Fruit fly (Drosophila melanogaster) whole organism, embryonic: ENCODE measurements around the gene CG18258.

ENCODE experiments used
- Blimp-1 ChIP-seq: fragments of 200-800 bp; sonication (Bioruptor generic); optimal IDR thresholded peaks from 3 replicates; lab custom pipeline; 2018; ENCODE audit warnings: missing biosample characterization, missing genetic modification characterization, mild to moderate bottlenecking, moderate library complexity, missing genetic modification reagents
- BtbVII ChIP-seq: fragments of 200-800 bp; sonication (Bioruptor generic); optimal IDR thresholded peaks from 3 replicates; lab custom pipeline; 2017; ENCODE audit warnings: missing biosample characterization, mild to moderate bottlenecking, missing genetic modification characterization
- CG10462 ChIP-seq: fragments of 200-800 bp; sonication (Bioruptor generic); optimal IDR thresholded peaks from 2 replicates; lab custom pipeline; 2016; ENCODE audit warnings: missing biosample characterization, missing genetic modification characterization
- CG10979 ChIP-seq: fragments of 200-800 bp; sonication (Bioruptor generic); optimal IDR thresholded peaks from 2 replicates; lab custom pipeline; 2018; ENCODE audit warnings: missing biosample characterization, mild to moderate bottlenecking, missing genetic modification characterization, moderate library complexity
- CG11504 ChIP-seq: fragments of 200-800 bp; sonication (Bioruptor generic); optimal IDR thresholded peaks from 3 replicates; lab custom pipeline; 2019; ENCODE audit warnings: missing biosample characterization, mild to moderate bottlenecking, missing genetic modification characterization, moderate library complexity
- CG12155 ChIP-seq: fragments of 200-800 bp; sonication (Bioruptor generic); optimal IDR thresholded peaks from 3 replicates; lab custom pipeline; 2016; ENCODE audit warnings: missing biosample characterization, missing genetic modification characterization
- CG1233 ChIP-seq: fragments of 200-800 bp; sonication (Bioruptor generic); optimal IDR thresholded peaks from 4 replicates; lab custom pipeline; 2018; ENCODE audit warnings: missing biosample characterization, mild to moderate bottlenecking, missing genetic modification characterization
- CG13287 ChIP-seq: fragments of 200-800 bp; sonication (Bioruptor generic); IDR thresholded peaks from 2 replicates; pipeline ENCODE4 v1.3.6; 2022; ENCODE audit warnings: missing biosample characterization, missing genetic modification characterization; ENCODE audit not compliant: partially characterized antibody
- CG13624 ChIP-seq: fragments of 200-800 bp; sonication (Bioruptor generic); optimal IDR thresholded peaks from 2 replicates; lab custom pipeline; 2016; ENCODE audit warnings: missing biosample characterization, missing genetic modification characterization
- CG14050 ChIP-seq: fragments of 200-800 bp; sonication (Bioruptor generic); IDR thresholded peaks from 3 replicates; pipeline ENCODE4 v1.3.6; 2022; ENCODE audit warnings: missing biosample characterization, missing genetic modification characterization
- CG14860 ChIP-seq: fragments of 200-800 bp; sonication (Bioruptor generic); IDR thresholded peaks from 3 replicates; pipeline ENCODE4 v1.3.6; 2022; ENCODE audit warnings: missing biosample characterization, missing genetic modification characterization; ENCODE audit not compliant: partially characterized antibody
- CG15269 ChIP-seq: fragments of 200-800 bp; sonication (Bioruptor generic); optimal IDR thresholded peaks from 2 replicates; lab custom pipeline; 2018; ENCODE audit warnings: missing biosample characterization, mild to moderate bottlenecking, missing genetic modification characterization, moderate library complexity
- CG15601 ChIP-seq: fragments of 200-800 bp; sonication (Bioruptor generic); optimal IDR thresholded peaks from 3 replicates; lab custom pipeline; 2019; ENCODE audit warnings: missing biosample characterization, mild to moderate bottlenecking, missing genetic modification characterization, moderate library complexity
- CG17568 ChIP-seq: fragments of 200-800 bp; sonication (Bioruptor generic); optimal IDR thresholded peaks from 2 replicates; lab custom pipeline; 2018; ENCODE audit warnings: missing biosample characterization, mild to moderate bottlenecking, missing genetic modification characterization, moderate library complexity
- CG18262 ChIP-seq: fragments of 200-800 bp; optimal IDR thresholded peaks from 3 replicates; lab custom pipeline; 2019; ENCODE audit warnings: missing biosample characterization, mild to moderate bottlenecking, missing genetic modification characterization, moderate library complexity
- CG4282 ChIP-seq: fragments of 200-800 bp; sonication (Bioruptor generic); optimal IDR thresholded peaks from 2 replicates; lab custom pipeline; 2016; ENCODE audit warnings: missing biosample characterization, missing genetic modification characterization
- CG4424 ChIP-seq: fragments of 200-800 bp; sonication (Bioruptor generic); optimal IDR thresholded peaks from 3 replicates; lab custom pipeline; 2016; ENCODE audit warnings: missing biosample characterization, missing genetic modification characterization
- CG6654 ChIP-seq: fragments of 200-800 bp; sonication (Bioruptor generic); optimal IDR thresholded peaks from 2 replicates; lab custom pipeline; 2017; ENCODE audit warnings: missing biosample characterization, mild to moderate bottlenecking, missing genetic modification characterization
- CG7271 ChIP-seq: fragments of 200-800 bp; sonication (Bioruptor generic); optimal IDR thresholded peaks from 2 replicates; lab custom pipeline; 2018; ENCODE audit warnings: missing biosample characterization, mild to moderate bottlenecking, missing genetic modification characterization, moderate library complexity
- CG7786 ChIP-seq: fragments of 200-800 bp; sonication (Bioruptor generic); optimal IDR thresholded peaks from 2 replicates; lab custom pipeline; 2016; ENCODE audit warnings: missing biosample characterization, missing genetic modification characterization
- D ChIP-seq, 2 experiments: fragments of 200-800 bp in 1 of 2; fragments of >200 bp in 1 of 2; sonication (Bioruptor generic) in 1 of 2; optimal IDR thresholded peaks; 2 replicates in 1 of 2; 3 replicates in 1 of 2; lab custom pipeline; 2017; ENCODE audit warnings: mild to moderate bottlenecking in 1 of 2, missing biosample characterization in 1 of 2, missing genetic modification characterization in 1 of 2, missing genetic modification reagents in 1 of 2
- Ets97D ChIP-seq: fragments of 200-800 bp; sonication (Bioruptor generic); optimal IDR thresholded peaks from 3 replicates; lab custom pipeline; 2016; ENCODE audit warnings: missing biosample characterization, missing genetic modification characterization
- H15 ChIP-seq: fragments of 200-800 bp; sonication (Bioruptor generic); IDR thresholded peaks from 3 replicates; pipeline ENCODE4 v1.3.6; 2022; ENCODE audit warnings: missing biosample characterization, missing genetic modification characterization
- H2.0 ChIP-seq: fragments of 200-800 bp; sonication (Bioruptor generic); IDR thresholded peaks from 2 replicates; pipeline ENCODE4 v1.3.6; 2022; ENCODE audit warnings: missing biosample characterization, missing genetic modification characterization
- HmgZ ChIP-seq: fragments of 200-800 bp; sonication (Bioruptor generic); optimal IDR thresholded peaks from 2 replicates; lab custom pipeline; 2018; ENCODE audit warnings: missing biosample characterization, mild to moderate bottlenecking, missing genetic modification characterization
- Hr3 ChIP-seq: fragments of 200-800 bp; sonication (Bioruptor generic); optimal IDR thresholded peaks from 3 replicates; lab custom pipeline; 2016; ENCODE audit warnings: missing biosample characterization, missing genetic modification characterization
- Myb ChIP-seq: fragments of 200-800 bp; sonication (Bioruptor generic); optimal IDR thresholded peaks from 2 replicates; lab custom pipeline; 2016; ENCODE audit warnings: missing biosample characterization, missing genetic modification characterization
- NC2β ChIP-seq: fragments of 200-800 bp; sonication (Bioruptor generic); optimal IDR thresholded peaks from 2 replicates; lab custom pipeline; 2016; ENCODE audit warnings: missing biosample characterization, missing genetic modification characterization
- NFAT ChIP-seq: fragments of 200-800 bp; sonication (Bioruptor generic); IDR thresholded peaks from 2 replicates; pipeline ENCODE4 v1.3.6; 2022; ENCODE audit warnings: missing biosample characterization, missing genetic modification characterization
- Scr ChIP-seq: fragments of 200-800 bp; sonication (Bioruptor generic); IDR thresholded peaks from 2 replicates; pipeline ENCODE4 v1.3.6; 2022; ENCODE audit warnings: missing biosample characterization, missing genetic modification characterization; ENCODE audit not compliant: partially characterized antibody
- Side ChIP-seq: fragments of 200-800 bp; sonication (Bioruptor generic); optimal IDR thresholded peaks from 2 replicates; lab custom pipeline; 2016; ENCODE audit warnings: missing biosample characterization, missing genetic modification characterization
- Sin3A ChIP-seq: fragments of >200 bp; optimal IDR thresholded peaks from 2 replicates; lab custom pipeline; 2018
- abd-A ChIP-seq: fragments of 200-800 bp; sonication (Bioruptor generic); optimal IDR thresholded peaks from 3 replicates; lab custom pipeline; 2019; ENCODE audit warnings: missing biosample characterization, mild to moderate bottlenecking, missing genetic modification characterization, moderate library complexity
- ap ChIP-seq: fragments of 200-800 bp; sonication (Bioruptor generic); IDR thresholded peaks from 2 replicates; pipeline ENCODE4 v1.3.6; 2022; ENCODE audit warnings: missing biosample characterization, missing genetic modification characterization
- ara ChIP-seq: fragments of 200-800 bp; sonication (Bioruptor generic); IDR thresholded peaks from 2 replicates; pipeline ENCODE4 v1.3.6; 2022; ENCODE audit warnings: missing biosample characterization, missing genetic modification characterization
- br ChIP-seq: fragments of >200 bp; optimal IDR thresholded peaks from 2 replicates; lab custom pipeline; 2017
- cad ChIP-seq: fragments of >200 bp; optimal IDR thresholded peaks from 2 replicates; lab custom pipeline; 2017; ENCODE audit warnings: missing biosample characterization, missing genetic modification characterization
- cwo ChIP-seq: fragments of 200-800 bp; sonication (Bioruptor generic); optimal IDR thresholded peaks from 3 replicates; lab custom pipeline; 2017; ENCODE audit warnings: missing biosample characterization, missing genetic modification characterization, mild to moderate bottlenecking, moderate library complexity, missing genetic modification reagents
- gem ChIP-seq: fragments of 200-800 bp; sonication (Bioruptor generic); optimal IDR thresholded peaks from 2 replicates; lab custom pipeline; 2019; ENCODE audit warnings: missing biosample characterization, mild to moderate bottlenecking, missing genetic modification characterization, moderate library complexity
- kay ChIP-seq: fragments of 200-800 bp; sonication (Bioruptor generic); optimal IDR thresholded peaks from 2 replicates; lab custom pipeline; 2016; ENCODE audit warnings: missing biosample characterization, missing genetic modification characterization
- lola ChIP-seq, 3 experiments: fragments of >200 bp in 2 of 3; fragments of 200-800 bp in 1 of 3; sonication (Bioruptor generic) in 1 of 3; optimal IDR thresholded peaks; 2 replicates each; lab custom pipeline; 2017 to 2019; ENCODE audit warnings: missing biosample characterization in 3 of 3, missing genetic modification characterization in 3 of 3, mild to moderate bottlenecking in 1 of 3, moderate library complexity in 1 of 3
- nau ChIP-seq: fragments of 200-800 bp; sonication (Bioruptor generic); optimal IDR thresholded peaks from 3 replicates; lab custom pipeline; 2017; ENCODE audit warnings: missing biosample characterization, mild to moderate bottlenecking, missing genetic modification characterization, missing genetic modification reagents
- pita ChIP-seq: fragments of 200-800 bp; sonication (Bioruptor generic); optimal IDR thresholded peaks from 2 replicates; lab custom pipeline; 2017; ENCODE audit warnings: missing biosample characterization, mild to moderate bottlenecking, missing genetic modification characterization
- repo ChIP-seq: fragments of 200-800 bp; sonication (Bioruptor generic); optimal IDR thresholded peaks from 2 replicates; lab custom pipeline; 2016; ENCODE audit warnings: missing biosample characterization, missing genetic modification characterization
- sim ChIP-seq: fragments of 200-800 bp; sonication (Bioruptor generic); IDR thresholded peaks from 2 replicates; pipeline ENCODE4 v1.3.6; 2022; ENCODE audit warnings: missing biosample characterization, missing genetic modification characterization
- sisA ChIP-seq: fragments of 200-800 bp; sonication (Bioruptor generic); IDR thresholded peaks from 2 replicates; pipeline ENCODE4 v1.3.6; 2022; ENCODE audit warnings: missing biosample characterization, missing genetic modification characterization
- stc ChIP-seq: fragments of 200-800 bp; sonication (Bioruptor generic); IDR thresholded peaks from 2 replicates; pipeline ENCODE4 v1.3.6; 2022; ENCODE audit warnings: missing biosample characterization, missing genetic modification characterization
- ttk ChIP-seq: fragments of 200-800 bp; sonication (Bioruptor generic); IDR thresholded peaks from 2 replicates; pipeline ENCODE4 v2.1.2; 2022; ENCODE audit warnings: missing biosample characterization, missing genetic modification characterization
- vvl ChIP-seq: fragments of 200-800 bp; sonication (Bioruptor generic); IDR thresholded peaks from 2 replicates; pipeline ENCODE4 v1.3.6; 2022; ENCODE audit warnings: missing biosample characterization, missing genetic modification characterization
- zen ChIP-seq: fragments of 200-800 bp; sonication (Bioruptor generic); optimal IDR thresholded peaks from 3 replicates; lab custom pipeline; 2018; ENCODE audit warnings: missing biosample characterization, mild to moderate bottlenecking, missing genetic modification characterization, moderate library complexity
- zf30C ChIP-seq: fragments of 200-800 bp; sonication (Bioruptor generic); optimal IDR thresholded peaks from 3 replicates; lab custom pipeline; 2018; ENCODE audit warnings: missing biosample characterization, mild to moderate bottlenecking, missing genetic modification characterization

The CG18258 gene

DNA sequence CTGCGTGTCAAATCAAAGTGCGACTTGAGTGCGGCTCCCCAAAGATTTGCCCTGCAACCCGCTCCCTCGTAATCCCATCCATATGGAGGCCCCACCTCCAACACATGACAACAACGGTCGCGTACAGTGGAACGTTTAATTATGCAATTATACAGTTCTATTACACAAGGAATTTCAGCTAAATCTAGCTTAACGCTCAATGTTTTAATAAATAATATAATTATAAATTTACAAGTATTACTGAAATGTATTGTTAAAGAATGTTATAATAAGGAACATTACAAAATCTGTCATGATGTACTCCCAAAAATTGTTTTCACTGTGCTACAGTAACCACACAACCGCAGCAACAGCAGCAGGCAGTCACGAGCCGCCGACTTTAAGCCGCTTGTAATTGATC, 38.0 kb upstream of the CG18258 start (continued):
- no peak for TF ChIP-seq CG15269
- TF ChIP-seq CG18262 = peak; percentile 41
- TF ChIP-seq zen = no peak
- no peak for TF ChIP-seq CG12155 (GFP tag; lab: Kevin White, UChicago)
- TF ChIP-seq vvl (GFP tag; lab: Robert Waterston, UW) = peak; percentile 56; the same call in 1 of the 2 replicates
- peak; percentile 52 for TF ChIP-seq gem (tag; lab: Kevin White, UChicago)
- TF ChIP-seq pita = no peak
- TF ChIP-seq zf30C (GFP tag; lab: Kevin White, UChicago) = no peak
- no peak for TF ChIP-seq NC2β (GFP tag; lab: Kevin White, UChicago)
- no peak for TF ChIP-seq cad
- peak in 1 of 3 experiments; percentile 2 for TF ChIP-seq lola (GFP tag; optimal IDR thresholded peaks at IDR 0.05; lab: Kevin White, UChicago)
- 0 out of 2 replicates have a peak, but pooled peaks have one; percentile 10 for TF ChIP-seq NFAT (GFP tag; lab: Robert Waterston, UW)
- TF ChIP-seq CG11504 (tag; lab: Kevin White, UChicago) = peak; percentile 49
- TF ChIP-seq br (lab: Kevin White, UChicago) = no peak
- no peak for TF ChIP-seq CG14050
- no peak for TF ChIP-seq abd-A (tag; lab: Kevin White, UChicago)
- no peak for TF ChIP-seq CG10462 (GFP tag; lab: Kevin White, UChicago)
- TF ChIP-seq CG10979 (tag; lab: Kevin White, UChicago) = peak; percentile 51
- no peak for TF ChIP-seq CG13624
- no peak for TF ChIP-seq repo (GFP tag; lab: Kevin White, UChicago)
- TF ChIP-seq Scr (GFP tag; lab: Robert Waterston, UW) = no peak
- TF ChIP-seq Myb (GFP tag; lab: Kevin White, UChicago) = no peak
- no peak for TF ChIP-seq kay (GFP tag; lab: Kevin White, UChicago)
- peak; percentile 49; the same call in 1 of the 2 replicates for TF ChIP-seq ara (GFP tag; lab: Robert Waterston, UW)
- no peak for TF ChIP-seq CG17568 (GFP tag; lab: Kevin White, UChicago)
- no peak for TF ChIP-seq CG7271 (tag; lab: Kevin White, UChicago)
- TF ChIP-seq cwo (GFP tag; lab: Kevin White, UChicago) = no peak
- TF ChIP-seq ap (GFP tag; lab: Robert Waterston, UW) = no peak
- TF ChIP-seq sisA = peak; percentile 50; the same call in 1 of the 2 replicates
- TF ChIP-seq H2.0 (GFP tag; lab: Robert Waterston, UW) = no peak
- TF ChIP-seq CG4424 = peak; percentile 5
- TF ChIP-seq CG14860 (GFP tag; lab: Robert Waterston, UW) = no peak
- TF ChIP-seq Blimp-1 = peak; percentile 32
- TF ChIP-seq D (optimal IDR thresholded peaks at IDR 0.05; lab: Kevin White, UChicago) = no peak
- peak; percentile 20 for TF ChIP-seq D (GFP tag; optimal IDR thresholded peaks at IDR 0.05; lab: Kevin White, UChicago)
- TF ChIP-seq Sin3A (lab: Kevin White, UChicago) = no peak
- TF ChIP-seq stc = peak; percentile 54; the same call in 1 of the 2 replicates
- TF ChIP-seq CG6654 (GFP tag; lab: Kevin White, UChicago) = no peak
- 0 out of 3 replicates have a peak, but pooled peaks have one; percentile 40 for TF ChIP-seq H15 (GFP tag; lab: Robert Waterston, UW)
- no peak for TF ChIP-seq CG13287 (GFP tag; lab: Robert Waterston, UW)
- no peak for TF ChIP-seq Hr3
- TF ChIP-seq CG4282 (GFP tag; lab: Kevin White, UChicago) = no peak
- TF ChIP-seq HmgZ (tag; lab: Kevin White, UChicago) = no peak
- TF ChIP-seq nau = no peak
- TF ChIP-seq Ets97D = no peak
- peak; percentile 40 for TF ChIP-seq CG15601 (tag; lab: Kevin White, UChicago)
- peak; percentile 58 for TF ChIP-seq ttk (GFP tag; lab: Robert Waterston, UW)
- no peak for TF ChIP-seq CG7786 (GFP tag; lab: Kevin White, UChicago)
- no peak for TF ChIP-seq CG1233 (GFP tag; lab: Kevin White, UChicago)
- TF ChIP-seq BtbVII (GFP tag; lab: Kevin White, UChicago) = no peak
- TF ChIP-seq sim = no peak
- no peak for TF ChIP-seq Side (GFP tag; lab: Kevin White, UChicago)
